Worm (Caenorhabditis elegans) whole organism, L4/young adult: Measurements from ENCODE around the gene gldi-9.

Experiments used
- W03F9.2 ChIP-seq: fragments of 150-350 bp; optimal IDR thresholded peaks from 2 replicates; lab custom pipeline; 2014; ENCODE audit warnings: missing biosample characterization, missing genetic modification characterization
- dao-5 ChIP-seq: sonication (generic microtip); optimal IDR thresholded peaks from 2 replicates; lab custom pipeline; 2016; ENCODE audit warnings: missing genotype, missing genetic modification characterization, moderate library complexity, missing compliant biosample characterization

- no peak for TF ChIP-seq W03F9.2 (tag; lab: Kevin White, UChicago)
- TF ChIP-seq dao-5 (tag; lab: Kevin White, UChicago) = no peak
Measured at ce11 chrIII:2781833-2782232, 25.7 kb upstream of the gldi-9 start.
